Worm (Caenorhabditis elegans): Measurements from ENCODE around the gene acy-2.

Gene acy-2

ce11 chrV:5973713-5974112 lies 2.1 kb upstream of the acy-2 start:
- TF ChIP-seq unc-62 (GFP tag; optimal IDR thresholded peaks at IDR 0.05) = no peak

ce11 chrV:5982722-5983121 lies 6.9 kb downstream of the acy-2 start:
- TF ChIP-seq unc-62 (GFP tag; optimal IDR thresholded peaks at IDR 0.05) = no peak

ce11 chrV:5983380-5983779 lies 7.6 kb downstream of the acy-2 start, which contains the start of gene dhs-16:
Gene dhs-16, plus strand, starts transcription at chrV:5983745.
- no peak for TF ChIP-seq unc-62 (GFP tag; optimal IDR thresholded peaks at IDR 0.05)

- no peak for TF ChIP-seq unc-62 (GFP tag; optimal IDR thresholded peaks at IDR 0.05)
Measured at ce11 chrV:5984244-5984643, 8.4 kb downstream of the acy-2 start.

ce11 chrV:5986755-5987154 lies 10.9 kb downstream of the acy-2 start, which contains the start of gene C10F3.7:
Gene C10F3.7, minus strand, starts transcription at chrV:5986855.
- TF ChIP-seq unc-62 (GFP tag; optimal IDR thresholded peaks at IDR 0.05) = no peak

- no peak for TF ChIP-seq unc-62 (GFP tag; optimal IDR thresholded peaks at IDR 0.05)
Measured at ce11 chrV:5990383-5990782, 14.6 kb downstream of the acy-2 start, which contains the start of gene fut-8. Gene fut-8, minus strand, starts transcription at chrV:5990483.

ce11 chrV:5991490-5992069 lies 15.8 kb downstream of the acy-2 start:
- TF ChIP-seq unc-62 (GFP tag; optimal IDR thresholded peaks at IDR 0.05) = no peak

- TF ChIP-seq unc-62 (GFP tag; optimal IDR thresholded peaks at IDR 0.05) = no peak
Measured at ce11 chrV:5995598-5995997, 19.8 kb downstream of the acy-2 start.

ce11 chrV:5996114-5996513 lies 20.3 kb downstream of the acy-2 start, which contains the start of gene cpg-4:
Gene cpg-4, plus strand, starts transcription at chrV:5996416.
- no peak for TF ChIP-seq unc-62 (GFP tag; optimal IDR thresholded peaks at IDR 0.05)

- no peak for TF ChIP-seq unc-62 (GFP tag; optimal IDR thresholded peaks at IDR 0.05)
Measured at ce11 chrV:6000368-6000802, 24.6 kb downstream of the acy-2 start.

ce11 chrV:6003301-6003700 lies 27.5 kb downstream of the acy-2 start, which contains the start of gene fos-1:
Gene fos-1, plus strand, starts transcription at chrV:6003601.
- no peak for TF ChIP-seq unc-62 (GFP tag; optimal IDR thresholded peaks at IDR 0.05)

ce11 chrV:6007927-6008326 lies 32.1 kb downstream of the acy-2 start:
- no peak for TF ChIP-seq unc-62 (GFP tag; optimal IDR thresholded peaks at IDR 0.05)

- TF ChIP-seq unc-62 (GFP tag; optimal IDR thresholded peaks at IDR 0.05) = no peak
Measured at ce11 chrV:6010642-6011041, 34.8 kb downstream of the acy-2 start.

ce11 chrV:6012401-6012800 lies 36.6 kb downstream of the acy-2 start:
- TF ChIP-seq unc-62 (GFP tag; optimal IDR thresholded peaks at IDR 0.05) = no peak

- no peak for TF ChIP-seq unc-62 (GFP tag; optimal IDR thresholded peaks at IDR 0.05)
Measured at ce11 chrV:6015546-6016089, 39.8 kb downstream of the acy-2 start.

ce11 chrV:6016097-6016496 lies 40.3 kb downstream of the acy-2 start:
- TF ChIP-seq unc-62 (GFP tag; optimal IDR thresholded peaks at IDR 0.05) = no peak

ce11 chrV:6017630-6018029 lies 41.8 kb downstream of the acy-2 start, which contains the start of the genes rpt-2 and aps-1:
Gene rpt-2, minus strand, starts transcription at chrV:6017669.
Gene aps-1, plus strand, starts transcription at chrV:6017970.
- no peak for TF ChIP-seq unc-62 (GFP tag; optimal IDR thresholded peaks at IDR 0.05)
